Worm (Caenorhabditis elegans) whole organism, mixed stage, embryonic: ENCODE data around the gene npr-30.

Experiments
- elt-3 ChIP-seq: fragments of 150-350 bp; optimal IDR thresholded peaks from 2 replicates; lab custom pipeline; 2014; ENCODE audit warnings: missing biosample characterization, missing genetic modification characterization
- mab-5 ChIP-seq: fragments of 150-350 bp; optimal IDR thresholded peaks from 2 replicates; lab custom pipeline; 2014; ENCODE audit warnings: missing biosample characterization, missing genetic modification characterization
- nhr-237 ChIP-seq: fragments of 150-350 bp; optimal IDR thresholded peaks from 2 replicates; lab custom pipeline; 2014; ENCODE audit warnings: missing biosample characterization, missing genetic modification characterization
- snpc-4 ChIP-seq: fragments of 150-350 bp; optimal IDR thresholded peaks from 2 replicates; lab custom pipeline; 2014; ENCODE audit warnings: missing biosample characterization, missing genetic modification characterization

DNA sequence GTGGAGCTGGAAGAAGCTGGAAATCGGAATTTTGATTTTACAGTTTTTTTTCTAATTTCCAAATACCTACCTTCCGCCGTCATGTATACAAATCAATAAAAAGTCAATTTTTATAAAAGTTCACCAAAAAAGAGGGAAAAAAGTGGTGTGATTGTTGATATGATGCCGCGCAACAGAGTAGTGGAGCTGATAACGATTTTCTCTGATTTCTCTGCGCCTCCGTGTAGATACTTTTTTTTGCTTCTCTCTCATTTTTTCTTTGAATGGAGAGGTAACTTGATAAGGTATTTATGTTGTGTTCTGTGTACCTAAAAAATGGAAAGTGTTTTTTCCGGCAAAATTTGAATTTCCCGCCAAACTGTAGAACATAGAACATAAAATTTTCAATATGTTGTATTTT is 11.6 kb downstream of the npr-30 start, which contains the start of gene nhr-80:
- TF ChIP-seq mab-5 (tag; lab: Kevin White, UChicago) (no peak), snpc-4 (tag; lab: Kevin White, UChicago) (no peak), nhr-237 (tag; lab: Kevin White, UChicago) (no peak), elt-3 (tag; lab: Kevin White, UChicago) (no peak)
